Worm (Caenorhabditis elegans) whole organism, L3 larva: ENCODE measurements around the gene C49F8.1.

Experiments used
- R02D3.7 ChIP-seq: fragments of 150-350 bp; optimal IDR thresholded peaks from 2 replicates; lab custom pipeline; 2014; ENCODE audit warnings: missing biosample characterization, missing genetic modification characterization
- ZK546.5 ChIP-seq: sonication (generic microtip); optimal IDR thresholded peaks from 2 replicates; lab custom pipeline; 2017; ENCODE audit warnings: missing biosample characterization, missing genetic modification characterization
- aly-2 ChIP-seq: fragments of 150-350 bp; optimal IDR thresholded peaks from 2 replicates; lab custom pipeline; 2014; ENCODE audit warnings: missing biosample characterization, missing genetic modification characterization
- ama-1 ChIP-seq: fragments of 150-350 bp; optimal IDR thresholded peaks from 2 replicates; lab custom pipeline; 2018
- ceh-16 ChIP-seq: sonication (generic microtip); optimal IDR thresholded peaks from 2 replicates; lab custom pipeline; 2017; ENCODE audit warnings: missing biosample characterization, missing genetic modification characterization
- ceh-28 ChIP-seq: fragments of 150-350 bp; optimal IDR thresholded peaks from 2 replicates; lab custom pipeline; 2014; ENCODE audit warnings: missing biosample characterization, missing genetic modification reagents, missing genetic modification characterization
- ceh-82 ChIP-seq: fragments of 150-350 bp; optimal IDR thresholded peaks from 2 replicates; lab custom pipeline; 2014; ENCODE audit warnings: missing biosample characterization, missing genetic modification characterization
- ceh-9 ChIP-seq: sonication (generic microtip); optimal IDR thresholded peaks from 2 replicates; lab custom pipeline; 2018; ENCODE audit warnings: missing biosample characterization, missing genetic modification characterization
- daf-12 ChIP-seq: fragments of 150-350 bp; optimal IDR thresholded peaks from 2 replicates; lab custom pipeline; 2014; ENCODE audit warnings: missing biosample characterization, missing genetic modification reagents, missing genetic modification characterization
- egl-27 ChIP-seq: sonication (generic microtip); optimal IDR thresholded peaks from 4 replicates; lab custom pipeline; 2017; ENCODE audit warnings: missing biosample characterization, missing genetic modification reagents, missing genetic modification characterization
- egl-5 ChIP-seq: fragments of 150-350 bp; optimal IDR thresholded peaks from 2 replicates; lab custom pipeline; 2017; ENCODE audit warnings: missing biosample characterization, missing genetic modification reagents, missing genetic modification characterization, inconsistent platforms
- elt-1 ChIP-seq: fragments of 150-350 bp; optimal IDR thresholded peaks from 2 replicates; lab custom pipeline; 2014; ENCODE audit warnings: missing biosample characterization, missing genetic modification characterization
- elt-2 ChIP-seq: sonication (generic microtip); optimal IDR thresholded peaks from 2 replicates; lab custom pipeline; 2016; ENCODE audit warnings: missing genetic modification reagents, mild to moderate bottlenecking, missing genetic modification characterization, missing compliant biosample characterization
- elt-3 ChIP-seq, 3 experiments: fragments of 150-350 bp in 1 of 3; sonication (generic microtip) in 2 of 3; optimal IDR thresholded peaks; 2 replicates in 2 of 3; 4 replicates in 1 of 3; lab custom pipeline; 2014 to 2017; ENCODE audit warnings: missing biosample characterization in 3 of 3, missing genetic modification characterization in 3 of 3
- eor-1 ChIP-seq, 2 experiments: fragments of 150-350 bp; optimal IDR thresholded peaks; 2 replicates each; lab custom pipeline; 2014 to 2018; ENCODE audit warnings: missing biosample characterization in 2 of 2, missing genetic modification characterization in 2 of 2
- fkh-10 ChIP-seq: sonication (generic microtip); optimal IDR thresholded peaks from 2 replicates; lab custom pipeline; 2017; ENCODE audit warnings: missing biosample characterization, missing genetic modification reagents, missing genetic modification characterization
- fkh-2 ChIP-seq: fragments of 150-350 bp; optimal IDR thresholded peaks from 2 replicates; lab custom pipeline; 2014; ENCODE audit warnings: missing biosample characterization, missing genetic modification reagents, missing genetic modification characterization
- fos-1 ChIP-seq: fragments of 150-350 bp; optimal IDR thresholded peaks from 2 replicates; lab custom pipeline; 2014; ENCODE audit warnings: missing biosample characterization, missing genetic modification characterization
- hmg-11 ChIP-seq: sonication (generic microtip); optimal IDR thresholded peaks from 2 replicates; lab custom pipeline; 2016; ENCODE audit warnings: missing genetic modification characterization, missing compliant biosample characterization
- jun-1 ChIP-seq: fragments of 150-350 bp; optimal IDR thresholded peaks from 2 replicates; lab custom pipeline; 2014; ENCODE audit warnings: missing biosample characterization, missing genetic modification reagents, missing genetic modification characterization
- lin-15B ChIP-seq: fragments of 150-350 bp; optimal IDR thresholded peaks from 2 replicates; lab custom pipeline; 2014; ENCODE audit warnings: missing biosample characterization, missing genetic modification characterization
- lin-39 ChIP-seq: fragments of 150-350 bp; optimal IDR thresholded peaks from 2 replicates; lab custom pipeline; 2018; ENCODE audit warnings: missing biosample characterization, missing genetic modification reagents, missing genetic modification characterization
- lsy-12 ChIP-seq: sonication (generic microtip); optimal IDR thresholded peaks from 2 replicates; lab custom pipeline; 2016; ENCODE audit warnings: mild to moderate bottlenecking, missing genetic modification characterization, missing compliant biosample characterization
- mdl-1 ChIP-seq: fragments of 150-350 bp; optimal IDR thresholded peaks from 2 replicates; lab custom pipeline; 2014; ENCODE audit warnings: missing biosample characterization, missing genetic modification characterization
- mml-1 ChIP-seq: fragments of 150-350 bp; sonication (generic microtip); optimal IDR thresholded peaks from 3 replicates; lab custom pipeline; 2014; ENCODE audit warnings: missing biosample characterization, missing genetic modification characterization
- nfya-1 ChIP-seq: sonication (generic microtip); optimal IDR thresholded peaks from 2 replicates; lab custom pipeline; 2017; ENCODE audit warnings: missing genetic modification characterization, mild to moderate bottlenecking, missing compliant biosample characterization, antibody characterized with exemption, moderate library complexity; ENCODE audit not compliant: insufficient read depth
- nhr-11 ChIP-seq: fragments of 150-350 bp; optimal IDR thresholded peaks from 2 replicates; lab custom pipeline; 2014; ENCODE audit warnings: missing biosample characterization, missing genetic modification characterization
- nhr-12 ChIP-seq: fragments of 150-350 bp; optimal IDR thresholded peaks from 2 replicates; lab custom pipeline; 2014; ENCODE audit warnings: missing biosample characterization, missing genetic modification characterization
- nhr-23 ChIP-seq: fragments of 150-350 bp; optimal IDR thresholded peaks from 2 replicates; lab custom pipeline; 2014; ENCODE audit warnings: missing biosample characterization, missing genetic modification reagents, missing genetic modification characterization
- nhr-237 ChIP-seq: fragments of 150-350 bp; optimal IDR thresholded peaks from 2 replicates; lab custom pipeline; 2014; ENCODE audit warnings: missing biosample characterization, missing genetic modification characterization
- nhr-25 ChIP-seq: sonication (generic microtip); optimal IDR thresholded peaks from 2 replicates; lab custom pipeline; 2017; ENCODE audit warnings: missing biosample characterization, missing genetic modification characterization
- nhr-28 ChIP-seq: fragments of 150-350 bp; optimal IDR thresholded peaks from 2 replicates; lab custom pipeline; 2014; ENCODE audit warnings: missing biosample characterization, missing genetic modification characterization
- nhr-43 ChIP-seq: sonication (generic microtip); optimal IDR thresholded peaks from 2 replicates; lab custom pipeline; 2016; ENCODE audit warnings: mild to moderate bottlenecking, missing genetic modification characterization, missing compliant biosample characterization; ENCODE audit not compliant: poor library complexity, severe bottlenecking
- nhr-67 ChIP-seq: fragments of 150-350 bp; optimal IDR thresholded peaks from 2 replicates; lab custom pipeline; 2014; ENCODE audit warnings: missing biosample characterization, missing genetic modification characterization
- nhr-76 ChIP-seq: fragments of 150-350 bp; sonication (generic microtip); optimal IDR thresholded peaks from 5 replicates; lab custom pipeline; 2014; ENCODE audit warnings: missing biosample characterization, missing genetic modification characterization
- nhr-77 ChIP-seq: fragments of 150-350 bp; optimal IDR thresholded peaks from 2 replicates; lab custom pipeline; 2014; ENCODE audit warnings: missing biosample characterization, missing genetic modification characterization
- pha-4 ChIP-seq: fragments of 150-350 bp; optimal IDR thresholded peaks from 2 replicates; lab custom pipeline; 2014; ENCODE audit warnings: missing biosample characterization, missing genetic modification reagents, missing genetic modification characterization
- pqm-1 ChIP-seq: fragments of 150-350 bp; optimal IDR thresholded peaks from 2 replicates; lab custom pipeline; 2017; ENCODE audit warnings: missing biosample characterization, missing genetic modification characterization, inconsistent platforms
- sea-2 ChIP-seq: fragments of 150-350 bp; sonication (generic microtip); optimal IDR thresholded peaks from 4 replicates; lab custom pipeline; 2014; ENCODE audit warnings: missing biosample characterization, missing genetic modification reagents, missing genetic modification characterization
- skn-1 ChIP-seq: fragments of 150-350 bp; optimal IDR thresholded peaks from 2 replicates; lab custom pipeline; 2014; ENCODE audit warnings: missing biosample characterization, missing genetic modification characterization
- snpc-4 ChIP-seq: fragments of 150-350 bp; optimal IDR thresholded peaks from 2 replicates; lab custom pipeline; 2014; ENCODE audit warnings: missing biosample characterization, missing genetic modification characterization
- tbx-2 ChIP-seq: sonication (generic microtip); optimal IDR thresholded peaks from 2 replicates; lab custom pipeline; 2016; ENCODE audit warnings: mild to moderate bottlenecking, missing genetic modification characterization, missing compliant biosample characterization
- unc-39 ChIP-seq: sonication (generic microtip); optimal IDR thresholded peaks from 4 replicates; lab custom pipeline; 2017; ENCODE audit warnings: missing biosample characterization, missing genetic modification characterization
- unc-62 ChIP-seq: fragments of 150-350 bp; sonication (generic microtip); optimal IDR thresholded peaks from 4 replicates; lab custom pipeline; 2014; ENCODE audit warnings: missing biosample characterization, missing genetic modification reagents, missing genetic modification characterization
- zag-1 ChIP-seq: fragments of 150-350 bp; optimal IDR thresholded peaks from 2 replicates; lab custom pipeline; 2014; ENCODE audit warnings: missing biosample characterization, missing genetic modification characterization
- ztf-11 ChIP-seq: fragments of 150-350 bp; optimal IDR thresholded peaks from 2 replicates; lab custom pipeline; 2014; ENCODE audit warnings: missing biosample characterization, missing genetic modification characterization
- ztf-4 ChIP-seq: fragments of 150-350 bp; optimal IDR thresholded peaks from 2 replicates; lab custom pipeline; 2014; ENCODE audit warnings: missing biosample characterization, missing genetic modification characterization

C49F8.1 gene

ce11 chrX:13337000-13337399, 27.8 kb downstream of the C49F8.1 start:
- no peak for TF ChIP-seq skn-1 (tag; lab: Kevin White, UChicago)
- no peak for TF ChIP-seq nfya-1 (tag; lab: Kevin White, UChicago)
- TF ChIP-seq fkh-10 (GFP tag; lab: Kevin White, UChicago), result no peak
- peak; percentile 44 for TF ChIP-seq lin-39 (tag; lab: Kevin White, UChicago)

- TF ChIP-seq pqm-1 (tag; lab: Kevin White, UChicago) (peak; percentile 88), nhr-77 (tag; lab: Kevin White, UChicago) (no peak), zag-1 (no peak), elt-2 (peak; percentile 82), pha-4 (tag; lab: Kevin White, UChicago) (peak; percentile 14), ceh-16 (tag; lab: Kevin White, UChicago) (no peak), nhr-76 (tag; lab: Kevin White, UChicago) (no peak)
Measured at ce11 chrX:13333835-13334234, 31.0 kb downstream of the C49F8.1 start, which contains the start of gene F46G10.4. Gene F46G10.4 (plus strand): TSS chrX:13334046.

ce11 chrX:13331386-13331785, 33.4 kb downstream of the C49F8.1 start, which contains the start of gene sir-2.3:
Gene sir-2.3 (plus strand): TSS chrX:13331686.
- no peak for TF ChIP-seq ZK546.5
- TF ChIP-seq, all 47 proteins: peak for 0

- TF ChIP-seq mdl-1 (tag; lab: Kevin White, UChicago), result peak; percentile 74
- TF ChIP-seq nhr-76 (tag; lab: Kevin White, UChicago), result no peak
- no peak for TF ChIP-seq nhr-77 (tag; lab: Kevin White, UChicago)
- TF ChIP-seq hmg-11 (tag; lab: Kevin White, UChicago), result peak; percentile 26
- TF ChIP-seq ama-1 (lab: Kevin White, UChicago), result no peak
- TF ChIP-seq ceh-82 (tag; lab: Kevin White, UChicago), result no peak
- TF ChIP-seq fkh-2, result no peak
- peak; percentile 88 for TF ChIP-seq egl-5 (tag; lab: Kevin White, UChicago)
- peak; percentile 88 for TF ChIP-seq nfya-1 (tag; lab: Kevin White, UChicago)
- TF ChIP-seq egl-27, result no peak
- TF ChIP-seq pha-4 (tag; lab: Kevin White, UChicago), result peak; percentile 77
- TF ChIP-seq nhr-67 (tag; lab: Kevin White, UChicago), result no peak
- no peak for TF ChIP-seq daf-12 (tag; lab: Kevin White, UChicago)
- TF ChIP-seq nhr-43 (tag; lab: Kevin White, UChicago), result peak; percentile 38
- TF ChIP-seq eor-1 (tag; optimal IDR thresholded peaks at IDR 0.05; lab: Kevin White, UChicago), result no peak
- peak; percentile 28 for TF ChIP-seq tbx-2 (tag; lab: Kevin White, UChicago)
- TF ChIP-seq ztf-4 (tag; lab: Kevin White, UChicago), result no peak
- TF ChIP-seq ceh-9 (tag; lab: Kevin White, UChicago), result no peak
- peak; percentile 24 for TF ChIP-seq fkh-10 (GFP tag; lab: Kevin White, UChicago)
- TF ChIP-seq nhr-28 (tag; lab: Kevin White, UChicago), result no peak
- peak; percentile 59 for TF ChIP-seq ceh-28 (tag; lab: Kevin White, UChicago)
- peak; percentile 85 for TF ChIP-seq pqm-1 (tag; lab: Kevin White, UChicago)
- TF ChIP-seq unc-39, result no peak
- no peak for TF ChIP-seq elt-1 (tag; lab: Kevin White, UChicago)
- TF ChIP-seq aly-2 (tag; lab: Kevin White, UChicago), result no peak
- TF ChIP-seq jun-1 (tag; lab: Kevin White, UChicago), result peak; percentile 83
- no peak for TF ChIP-seq nhr-237 (tag; lab: Kevin White, UChicago)
- TF ChIP-seq nhr-11, result peak; percentile 52
- peak; percentile 64 for TF ChIP-seq snpc-4 (tag; lab: Kevin White, UChicago)
- no peak for TF ChIP-seq ZK546.5
- no peak for TF ChIP-seq sea-2 (GFP tag; lab: Kevin White, UChicago)
- peak; percentile 78 for TF ChIP-seq lin-15B (tag; lab: Kevin White, UChicago)
- TF ChIP-seq lsy-12 (tag; lab: Kevin White, UChicago), result no peak
- no peak for TF ChIP-seq skn-1 (tag; lab: Kevin White, UChicago)
- peak; percentile 88 for TF ChIP-seq nhr-23 (tag; lab: Kevin White, UChicago)
- no peak for TF ChIP-seq ztf-11 (tag; lab: Kevin White, UChicago)
- peak; percentile 70 for TF ChIP-seq unc-62 (GFP tag; lab: Kevin White, UChicago)
- TF ChIP-seq elt-3 (tag; optimal IDR thresholded peaks at IDR 0.05; lab: Kevin White, UChicago), result peak in 1 of 3 experiments; percentile 5
- TF ChIP-seq mml-1 (tag; lab: Kevin White, UChicago), result peak; percentile 74
- peak; percentile 84 for TF ChIP-seq nhr-25 (tag; lab: Kevin White, UChicago)
- TF ChIP-seq nhr-12 (tag; lab: Kevin White, UChicago), result no peak
- TF ChIP-seq lin-39 (tag; lab: Kevin White, UChicago), result peak; percentile 98
- peak; percentile 35 for TF ChIP-seq R02D3.7 (tag; lab: Kevin White, UChicago)
- no peak for TF ChIP-seq ceh-16 (tag; lab: Kevin White, UChicago)
- peak; percentile 45 for TF ChIP-seq elt-2
- peak; percentile 92 for TF ChIP-seq fos-1 (tag; lab: Kevin White, UChicago)
Measured at ce11 chrX:13328868-13329267, 35.9 kb downstream of the C49F8.1 start.
